Fruit fly (Drosophila melanogaster) whole organism, embryonic: ENCODE measurements around the gene AP-2mu.
A peak's percentile ranks its signal among the peaks of the same experiment; 100 is the strongest.

Source experiments
- Adf1 ChIP-seq: fragments of 200-800 bp; sonication (Bioruptor generic); IDR thresholded peaks from 2 replicates; pipeline ENCODE4 v1.3.6; 2022; ENCODE audit warnings: missing biosample characterization, missing genetic modification characterization
- Atf3 ChIP-seq: fragments of 200-800 bp; sonication (Bioruptor generic); optimal IDR thresholded peaks from 3 replicates; lab custom pipeline; 2016; ENCODE audit warnings: missing biosample characterization, missing genetic modification characterization
- CG10654 ChIP-seq: fragments of 200-800 bp; sonication (Bioruptor generic); optimal IDR thresholded peaks from 2 replicates; lab custom pipeline; 2016; ENCODE audit warnings: missing biosample characterization, missing genetic modification characterization
- CG11247 ChIP-seq: fragments of 200-800 bp; sonication (Bioruptor generic); IDR thresholded peaks from 2 replicates; pipeline ENCODE4 v1.3.6; 2022; ENCODE audit warnings: missing biosample characterization, missing genetic modification characterization
- CG13287 ChIP-seq: fragments of 200-800 bp; sonication (Bioruptor generic); IDR thresholded peaks from 2 replicates; pipeline ENCODE4 v1.3.6; 2022; ENCODE audit warnings: missing biosample characterization, missing genetic modification characterization; ENCODE audit not compliant: partially characterized antibody
- CG13624 ChIP-seq: fragments of 200-800 bp; sonication (Bioruptor generic); optimal IDR thresholded peaks from 2 replicates; lab custom pipeline; 2016; ENCODE audit warnings: missing biosample characterization, missing genetic modification characterization
- CG15011 ChIP-seq: fragments of 200-800 bp; sonication (Bioruptor generic); optimal IDR thresholded peaks from 3 replicates; lab custom pipeline; 2018; ENCODE audit warnings: missing biosample characterization, mild to moderate bottlenecking, missing genetic modification characterization
- CG17328 ChIP-seq: fragments of 200-800 bp; sonication (Bioruptor generic); IDR thresholded peaks from 2 replicates; pipeline ENCODE4 v1.3.6; 2022; ENCODE audit warnings: missing biosample characterization, missing genetic modification characterization
- CG17612 ChIP-seq: fragments of 200-800 bp; sonication (Bioruptor generic); IDR thresholded peaks from 2 replicates; pipeline ENCODE4 v1.3.6; 2022; ENCODE audit warnings: missing biosample characterization, missing genetic modification characterization
- CG30431 ChIP-seq: fragments of 200-800 bp; sonication (Bioruptor generic); optimal IDR thresholded peaks from 2 replicates; lab custom pipeline; 2017; ENCODE audit warnings: missing biosample characterization, missing genetic modification characterization
- CG31441 ChIP-seq: fragments of 200-800 bp; sonication (Bioruptor generic); IDR thresholded peaks from 2 replicates; pipeline ENCODE4 v1.3.6; 2022; ENCODE audit warnings: missing biosample characterization, missing genetic modification characterization
- CG32772 ChIP-seq: fragments of 200-800 bp; sonication (Bioruptor generic); IDR thresholded peaks from 2 replicates; pipeline ENCODE4 v1.3.6; 2022; ENCODE audit warnings: missing biosample characterization, missing genetic modification characterization
- CG34422 ChIP-seq: fragments of 200-800 bp; sonication (Bioruptor generic); IDR thresholded peaks from 3 replicates; pipeline ENCODE4 v1.3.6; 2022; ENCODE audit warnings: missing biosample characterization, missing genetic modification characterization
- CG6254 ChIP-seq: fragments of 200-800 bp; sonication (Bioruptor generic); optimal IDR thresholded peaks from 3 replicates; lab custom pipeline; 2017; ENCODE audit warnings: mild to moderate bottlenecking, missing biosample characterization, missing genetic modification reagents, missing genetic modification characterization
- CG6272 ChIP-seq: fragments of 200-800 bp; sonication (Bioruptor generic); IDR thresholded peaks from 2 replicates; pipeline ENCODE4 v1.3.6; 2022; ENCODE audit warnings: missing biosample characterization, missing genetic modification characterization
- CG6765 ChIP-seq: fragments of 200-800 bp; sonication (Bioruptor generic); optimal IDR thresholded peaks from 3 replicates; lab custom pipeline; 2017; ENCODE audit warnings: missing biosample characterization, mild to moderate bottlenecking, missing genetic modification characterization
- CG7786 ChIP-seq: fragments of 200-800 bp; sonication (Bioruptor generic); optimal IDR thresholded peaks from 2 replicates; lab custom pipeline; 2016; ENCODE audit warnings: missing biosample characterization, missing genetic modification characterization
- CG8478 ChIP-seq: fragments of >200 bp; optimal IDR thresholded peaks from 2 replicates; lab custom pipeline; 2018
- CG9797 ChIP-seq: fragments of 200-800 bp; sonication (Bioruptor generic); optimal IDR thresholded peaks from 3 replicates; lab custom pipeline; 2018; ENCODE audit warnings: missing biosample characterization, mild to moderate bottlenecking, missing genetic modification characterization
- Camta ChIP-seq: fragments of 200-800 bp; sonication (Bioruptor generic); optimal IDR thresholded peaks from 2 replicates; lab custom pipeline; 2016; ENCODE audit warnings: missing biosample characterization, missing genetic modification characterization
- Chrac-16 ChIP-seq: fragments of 200-800 bp; sonication (Bioruptor generic); optimal IDR thresholded peaks from 3 replicates; lab custom pipeline; 2016; ENCODE audit warnings: missing biosample characterization, missing genetic modification characterization
- CoRest ChIP-seq: fragments of 200-800 bp; sonication (Bioruptor generic); optimal IDR thresholded peaks from 3 replicates; lab custom pipeline; 2018; ENCODE audit warnings: missing biosample characterization, mild to moderate bottlenecking, missing genetic modification characterization, moderate library complexity
- Dll ChIP-seq: fragments of 200-800 bp; sonication (Bioruptor generic); IDR thresholded peaks from 4 replicates; pipeline ENCODE4 v1.3.6; 2022; ENCODE audit warnings: missing biosample characterization, missing genetic modification characterization; ENCODE audit not compliant: partially characterized antibody
- Fer3 ChIP-seq: fragments of 200-800 bp; sonication (Bioruptor generic); optimal IDR thresholded peaks from 2 replicates; lab custom pipeline; 2018; ENCODE audit warnings: missing biosample characterization, mild to moderate bottlenecking, missing genetic modification characterization, moderate library complexity
- Gsc ChIP-seq: fragments of 200-800 bp; sonication (Bioruptor generic); IDR thresholded peaks from 2 replicates; pipeline ENCODE4 v1.3.6; 2022; ENCODE audit warnings: missing biosample characterization, missing genetic modification characterization
- Hey ChIP-seq: fragments of 200-800 bp; sonication (Bioruptor generic); optimal IDR thresholded peaks from 3 replicates; lab custom pipeline; 2018; ENCODE audit warnings: missing biosample characterization, mild to moderate bottlenecking, missing genetic modification characterization
- Hr51 ChIP-seq, 2 experiments: fragments of 200-800 bp; sonication (Bioruptor generic); optimal IDR thresholded peaks; 2 replicates in 1 of 2; 3 replicates in 1 of 2; lab custom pipeline; 2016 to 2018; ENCODE audit warnings: missing biosample characterization in 2 of 2, missing genetic modification characterization in 2 of 2, mild to moderate bottlenecking in 1 of 2, moderate library complexity in 1 of 2
- Lim3 ChIP-seq: fragments of 200-800 bp; sonication (Bioruptor generic); IDR thresholded peaks from 2 replicates; pipeline ENCODE4 v1.3.6; 2022; ENCODE audit warnings: missing biosample characterization, missing genetic modification characterization
- MBD-R2 ChIP-seq: fragments of 200-800 bp; sonication (Bioruptor generic); IDR thresholded peaks from 2 replicates; pipeline ENCODE4 v1.3.6; 2022; ENCODE audit warnings: missing biosample characterization, missing genetic modification characterization
- Mad ChIP-seq: fragments of 200-800 bp; sonication (Bioruptor generic); optimal IDR thresholded peaks from 2 replicates; lab custom pipeline; 2016; ENCODE audit warnings: missing biosample characterization, missing genetic modification characterization
- Meics ChIP-seq: fragments of 200-800 bp; sonication (Bioruptor generic); optimal IDR thresholded peaks from 2 replicates; lab custom pipeline; 2017; ENCODE audit warnings: missing biosample characterization, mild to moderate bottlenecking, missing genetic modification characterization
- Mes4 ChIP-seq: fragments of 200-800 bp; sonication (Bioruptor generic); optimal IDR thresholded peaks from 2 replicates; lab custom pipeline; 2016; ENCODE audit warnings: missing biosample characterization, missing genetic modification characterization
- Nf-YA ChIP-seq: fragments of 200-800 bp; sonication (Bioruptor generic); IDR thresholded peaks from 2 replicates; pipeline ENCODE4 v1.3.6; 2022; ENCODE audit warnings: missing biosample characterization, missing genetic modification characterization
- Pdp1 ChIP-seq, 2 experiments: fragments of 200-800 bp; sonication (Bioruptor generic); optimal IDR thresholded peaks; 3 replicates each; lab custom pipeline; 2016; ENCODE audit warnings: missing biosample characterization in 2 of 2, missing genetic modification characterization in 2 of 2, mild to moderate bottlenecking in 1 of 2, moderate library complexity in 1 of 2
- Side ChIP-seq: fragments of 200-800 bp; sonication (Bioruptor generic); optimal IDR thresholded peaks from 2 replicates; lab custom pipeline; 2016; ENCODE audit warnings: missing biosample characterization, missing genetic modification characterization
- Sry-δ ChIP-seq: fragments of 200-800 bp; sonication (Bioruptor generic); optimal IDR thresholded peaks from 2 replicates; lab custom pipeline; 2016; ENCODE audit warnings: missing biosample characterization, missing genetic modification characterization
- Trl ChIP-seq, 3 experiments: fragments of >200 bp in 2 of 3; fragments of 200-800 bp in 1 of 3; sonication (Bioruptor generic) in 1 of 3; optimal IDR thresholded peaks; 2 replicates in 1 of 3; 3 replicates in 2 of 3; lab custom pipeline; 2016 to 2017; ENCODE audit warnings: missing biosample characterization in 1 of 3, missing genetic modification characterization in 1 of 3
- br ChIP-seq: fragments of >200 bp; optimal IDR thresholded peaks from 2 replicates; lab custom pipeline; 2017
- chinmo ChIP-seq: fragments of 200-800 bp; sonication (Bioruptor generic); IDR thresholded peaks from 4 replicates; pipeline ENCODE4 v1.3.6; 2022; ENCODE audit warnings: missing biosample characterization, missing genetic modification characterization; ENCODE audit not compliant: partially characterized antibody
- crol ChIP-seq: fragments of 200-800 bp; sonication (Bioruptor generic); IDR thresholded peaks from 2 replicates; pipeline ENCODE4 v1.3.6; 2022; ENCODE audit warnings: missing biosample characterization, missing genetic modification characterization
- dpn ChIP-seq, 2 experiments: fragments of 200-800 bp; sonication (Bioruptor generic); optimal IDR thresholded peaks; 3 replicates each; lab custom pipeline; 2016; ENCODE audit warnings: missing biosample characterization in 2 of 2, missing genetic modification characterization in 2 of 2
- fu2 ChIP-seq: fragments of 200-800 bp; sonication (Bioruptor generic); optimal IDR thresholded peaks from 2 replicates; lab custom pipeline; 2016; ENCODE audit warnings: missing biosample characterization, missing genetic modification characterization
- jumu ChIP-seq: fragments of 200-800 bp; sonication (Bioruptor generic); optimal IDR thresholded peaks from 3 replicates; lab custom pipeline; 2016; ENCODE audit warnings: missing biosample characterization, missing genetic modification characterization
- ken ChIP-seq: fragments of 200-800 bp; sonication (Bioruptor generic); IDR thresholded peaks from 3 replicates; pipeline ENCODE4 v1.3.6; 2022; ENCODE audit warnings: missing biosample characterization, missing genetic modification characterization
- pros ChIP-seq: fragments of 200-800 bp; sonication (Bioruptor generic); optimal IDR thresholded peaks from 3 replicates; lab custom pipeline; 2019; ENCODE audit warnings: missing biosample characterization, mild to moderate bottlenecking, missing genetic modification characterization, moderate library complexity
- sens ChIP-seq: fragments of 200-800 bp; sonication (Bioruptor generic); peaks from one replicate; lab custom pipeline; 2016; ENCODE audit warnings: missing biosample characterization, missing genetic modification characterization
- slbo ChIP-seq: fragments of 200-800 bp; sonication (Bioruptor generic); IDR thresholded peaks from 2 replicates; pipeline ENCODE4 v1.3.6; 2022; ENCODE audit warnings: missing biosample characterization, missing genetic modification characterization
- sna ChIP-seq: fragments of 200-800 bp; sonication (Bioruptor generic); IDR thresholded peaks from 2 replicates; pipeline ENCODE4 v1.3.6; 2022; ENCODE audit warnings: missing biosample characterization, missing genetic modification characterization; ENCODE audit not compliant: partially characterized antibody
- so ChIP-seq: fragments of 200-800 bp; sonication (Bioruptor generic); IDR thresholded peaks from 3 replicates; pipeline ENCODE4 v1.3.6; 2022; ENCODE audit warnings: missing biosample characterization, missing genetic modification characterization
- sob ChIP-seq: fragments of 200-800 bp; sonication (Bioruptor generic); IDR thresholded peaks from 2 replicates; pipeline ENCODE4 v1.3.6; 2022; ENCODE audit warnings: missing biosample characterization, missing genetic modification characterization
- trh ChIP-seq: fragments of 200-800 bp; sonication (Bioruptor generic); optimal IDR thresholded peaks from 2 replicates; lab custom pipeline; 2016; ENCODE audit warnings: missing biosample characterization, missing genetic modification characterization
- z ChIP-seq: fragments of 200-800 bp; sonication (Bioruptor generic); IDR thresholded peaks from 3 replicates; pipeline ENCODE4 v1.3.6; 2022; ENCODE audit warnings: missing biosample characterization, missing genetic modification characterization
- zfh2 ChIP-seq: fragments of 200-800 bp; sonication (Bioruptor generic); optimal IDR thresholded peaks from 2 replicates; lab custom pipeline; 2016; ENCODE audit warnings: missing biosample characterization, missing genetic modification characterization

The AP-2mu gene

dm6 chr3R:22487037-22487492 lies 24.8 kb downstream of the AP-2mu start, which contains the start of gene Pfdn5 (continued):
- no peak for TF ChIP-seq Fer3 (tag; lab: Kevin White, UChicago)
- no peak for TF ChIP-seq Mad (GFP tag; lab: Kevin White, UChicago)
- no peak for TF ChIP-seq Chrac-16 (GFP tag; lab: Kevin White, UChicago)
- TF ChIP-seq fu2 (GFP tag; lab: Kevin White, UChicago), result peak; percentile 5
- TF ChIP-seq Hr51 (GFP tag; optimal IDR thresholded peaks at IDR 0.05; lab: Kevin White, UChicago), result no peak
- TF ChIP-seq pros (GFP tag; lab: Kevin White, UChicago), result no peak
- TF ChIP-seq Mes4 (GFP tag; lab: Kevin White, UChicago), result no peak
- peak; percentile 81 for TF ChIP-seq sna (GFP tag; lab: Robert Waterston, UW)
- TF ChIP-seq Meics (GFP tag; lab: Kevin White, UChicago), result no peak
- TF ChIP-seq CG32772, result no peak
- no peak for TF ChIP-seq CG7786 (GFP tag; lab: Kevin White, UChicago)
- TF ChIP-seq so (GFP tag; lab: Robert Waterston, UW), result no peak
- TF ChIP-seq CoRest (tag; lab: Kevin White, UChicago), result no peak
- TF ChIP-seq CG8478, result no peak
- no peak for TF ChIP-seq CG34422 (GFP tag; lab: Robert Waterston, UW)
- no peak for TF ChIP-seq trh (GFP tag; lab: Kevin White, UChicago)
- TF ChIP-seq MBD-R2 (GFP tag; lab: Robert Waterston, UW), result peak; percentile 89
- TF ChIP-seq Atf3 (GFP tag; lab: Kevin White, UChicago), result no peak
- peak; percentile 86 for TF ChIP-seq Sry-δ (GFP tag; lab: Kevin White, UChicago)
- no peak for TF ChIP-seq CG6765 (GFP tag; lab: Kevin White, UChicago)
- TF ChIP-seq Trl (optimal IDR thresholded peaks at IDR 0.05; lab: Kevin White, UChicago), result no peak
- peak; percentile 2 for TF ChIP-seq Trl (GFP tag; optimal IDR thresholded peaks at IDR 0.05; lab: Kevin White, UChicago)
- TF ChIP-seq CG9797, result peak; percentile 38
- TF ChIP-seq br, result no peak
- TF ChIP-seq crol (GFP tag; lab: Robert Waterston, UW), result peak; percentile 90
- no peak for TF ChIP-seq z (GFP tag; lab: Robert Waterston, UW)
- no peak for TF ChIP-seq CG6254 (GFP tag; lab: Kevin White, UChicago)
- peak; percentile 13 to 18 for TF ChIP-seq dpn (GFP tag; optimal IDR thresholded peaks at IDR 0.05; lab: Kevin White, UChicago)
- no peak for TF ChIP-seq jumu (GFP tag; lab: Kevin White, UChicago)
- TF ChIP-seq CG17328 (GFP tag; lab: Robert Waterston, UW), result no peak
- no peak for TF ChIP-seq CG10654 (GFP tag; lab: Kevin White, UChicago)
- no peak for TF ChIP-seq CG17612 (GFP tag; lab: Robert Waterston, UW)
- TF ChIP-seq CG30431 (GFP tag; lab: Kevin White, UChicago), result no peak
- no peak for TF ChIP-seq Nf-YA (GFP tag; lab: Robert Waterston, UW)
- peak; percentile 38 for TF ChIP-seq CG13624 (GFP tag; lab: Kevin White, UChicago)
- TF ChIP-seq Hey, result no peak
- no peak for TF ChIP-seq Side (GFP tag; lab: Kevin White, UChicago)
- no peak for TF ChIP-seq CG11247 (GFP tag; lab: Robert Waterston, UW)
- no peak for TF ChIP-seq CG6272 (GFP tag; lab: Robert Waterston, UW)
- TF ChIP-seq Dll (GFP tag; lab: Robert Waterston, UW), result peak; percentile 80
- no peak for TF ChIP-seq ken (GFP tag; lab: Robert Waterston, UW)
- TF ChIP-seq Adf1 (GFP tag; lab: Robert Waterston, UW), result no peak
- peak; percentile 75 for TF ChIP-seq sens (GFP tag; lab: Kevin White, UChicago)
- no peak for TF ChIP-seq Camta (GFP tag; lab: Kevin White, UChicago)
- no peak for TF ChIP-seq Gsc (GFP tag; lab: Robert Waterston, UW)
- 0 out of 4 replicates have a peak, but pooled peaks have one; percentile 56 for TF ChIP-seq chinmo (GFP tag; lab: Robert Waterston, UW)
- TF ChIP-seq CG13287 (GFP tag; lab: Robert Waterston, UW), result peak; percentile 87
- TF ChIP-seq CG15011 (GFP tag; lab: Kevin White, UChicago), result no peak
- TF ChIP-seq slbo, result no peak
- no peak for TF ChIP-seq Lim3
- no peak for TF ChIP-seq sob (GFP tag; lab: Robert Waterston, UW)
- no peak for TF ChIP-seq CG31441 (GFP tag; lab: Robert Waterston, UW)
- no peak for TF ChIP-seq Pdp1 (GFP tag; optimal IDR thresholded peaks at IDR 0.05; lab: Kevin White, UChicago)
- no peak for TF ChIP-seq zfh2 (GFP tag; lab: Kevin White, UChicago)
